Worm (Caenorhabditis elegans): Measurements from ENCODE around the gene F53B7.7.

DNA sequence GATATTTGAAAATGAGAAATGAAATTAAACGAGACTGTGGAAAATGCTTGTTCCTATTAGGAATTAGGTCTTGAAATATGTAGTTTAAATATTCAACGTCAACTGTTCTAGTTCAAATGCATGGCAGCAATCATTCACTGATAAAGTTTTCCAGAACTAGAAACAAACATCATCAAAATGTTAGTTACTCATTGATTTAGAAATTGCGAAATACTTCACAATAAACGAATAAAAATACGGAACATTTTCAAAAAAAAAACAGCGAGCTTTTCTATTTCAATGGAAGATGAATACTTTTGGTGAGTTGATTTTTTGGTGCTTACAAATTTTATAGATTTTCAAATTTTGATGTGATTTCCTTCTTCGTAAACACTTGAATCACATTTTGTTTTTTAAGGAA lies 43.6 kb downstream of the F53B7.7 start, which contains the start of gene C45B11.2:
- TF ChIP-seq him-1 (tag; optimal IDR thresholded peaks at IDR 0.05): no peak
- no peak for TF ChIP-seq dao-5 (tag; optimal IDR thresholded peaks at IDR 0.05)

All from whole organism, L4/young adult.